Fruit fly (Drosophila melanogaster) whole organism, larva: Measurements from ENCODE around the gene CG6432.

Source experiments
- noc ChIP-seq: fragments of 200-800 bp; sonication (Bioruptor generic); optimal IDR thresholded peaks from 3 replicates; lab custom pipeline; 2019; ENCODE audit warnings: missing biosample characterization, mild to moderate bottlenecking, missing genetic modification characterization, moderate library complexity

Gene CG6432

dm6 chr3R:24319083-24319381 is 17.7 kb upstream of the CG6432 start:
- TF ChIP-seq noc (tag; lab: Kevin White, UChicago): no peak

DNA sequence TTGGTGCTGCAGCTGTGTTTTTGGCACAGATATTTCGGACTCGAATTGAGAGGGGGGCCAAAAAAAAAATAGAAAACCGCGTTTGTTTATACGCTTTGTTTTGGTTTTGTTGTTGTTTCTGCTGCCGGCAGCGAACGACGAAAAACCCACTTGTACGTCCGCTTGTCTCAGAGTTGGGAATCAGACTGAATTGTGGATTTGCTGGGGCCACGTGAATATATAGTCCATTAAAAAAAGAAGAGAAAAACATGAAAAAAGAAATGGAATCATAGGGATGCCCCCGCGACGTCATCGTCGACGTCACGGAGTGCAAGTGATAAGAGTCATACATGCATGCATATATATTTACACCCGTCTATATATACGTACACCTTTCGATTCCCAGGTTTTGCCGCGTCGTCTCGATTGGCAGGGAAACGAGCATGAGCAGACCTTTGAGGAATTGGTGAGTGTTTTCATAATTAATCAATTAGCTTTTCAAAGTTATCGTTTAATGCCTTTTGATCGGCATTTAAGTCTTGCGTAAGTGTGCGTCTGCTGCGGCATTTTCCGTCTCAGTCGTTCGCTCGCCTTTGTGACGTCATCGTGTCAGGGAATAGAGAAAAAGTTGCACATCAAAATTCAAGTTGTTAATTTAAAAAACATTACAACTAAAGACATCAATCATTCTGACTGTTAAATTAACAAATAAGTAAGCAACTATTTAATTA is 16.9 kb upstream of the CG6432 start:
- no peak for TF ChIP-seq noc (tag; lab: Kevin White, UChicago)

- no peak for TF ChIP-seq noc (tag; lab: Kevin White, UChicago)
These were observed 16.4 kb upstream of the CG6432 start for dm6 chr3R:24320342-24320711.

DNA sequence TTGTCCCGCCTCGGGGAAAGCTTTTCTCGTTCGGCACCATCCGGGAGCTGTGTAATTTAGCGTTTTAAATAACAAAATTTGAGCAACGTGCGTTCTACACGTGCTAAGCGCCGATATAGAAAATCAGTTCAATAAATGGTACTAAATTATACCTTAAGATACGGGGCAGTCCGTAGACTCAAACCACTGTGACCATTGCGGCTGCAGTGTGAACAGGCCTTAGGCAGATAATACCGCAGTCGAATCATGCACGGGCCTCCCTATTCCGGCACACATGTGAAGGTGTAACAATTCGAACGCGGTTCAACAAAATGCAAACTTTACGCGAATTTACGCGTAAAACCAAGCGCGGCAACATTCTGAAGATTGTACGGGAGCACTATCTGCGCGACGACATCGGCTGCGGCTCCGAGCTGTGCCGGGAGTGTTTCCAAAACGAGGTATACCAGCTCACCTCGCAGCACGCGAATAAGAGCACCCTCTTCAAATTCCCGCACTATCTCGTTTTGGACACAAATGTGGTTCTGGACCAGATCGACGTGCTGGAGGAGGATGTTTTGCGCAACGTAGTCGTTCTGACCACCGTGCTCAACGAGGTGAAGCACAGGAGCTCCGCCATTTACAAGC is 3.4 kb upstream of the CG6432 start, which contains the start of the genes Rrp5 and Dis3:
Gene Rrp5 (minus strand): TSS at position 135 of the 627 bp plus-strand sequence.
Gene Dis3 (plus strand): TSS at position 252 of the 627 bp plus-strand sequence.
- no peak for TF ChIP-seq noc (tag; lab: Kevin White, UChicago)

DNA sequence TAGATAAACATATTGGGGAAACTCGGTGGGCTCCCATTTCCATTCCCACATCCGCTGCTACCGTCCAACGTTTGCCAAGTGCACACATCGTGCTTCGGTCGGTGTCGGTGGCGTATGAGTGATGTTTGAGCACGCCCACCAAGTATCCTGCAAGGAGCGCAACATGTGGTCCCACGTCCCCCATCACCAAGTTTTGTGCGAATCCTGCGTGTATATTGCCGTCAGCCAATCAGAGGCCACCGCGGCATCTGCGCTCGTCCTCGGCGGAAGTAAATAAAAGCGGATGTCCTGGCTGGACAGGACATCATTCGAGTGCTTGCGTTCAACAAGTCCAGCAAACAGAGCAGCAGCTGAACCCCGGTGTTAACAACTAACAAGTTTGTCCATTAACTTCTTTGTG is 4.5 kb downstream of the CG6432 start, which contains the start of gene Ms:
Gene Ms (plus strand): TSS at position 301 of the 400 bp plus-strand sequence.
- TF ChIP-seq noc (tag; lab: Kevin White, UChicago): no peak

- TF ChIP-seq noc (tag; lab: Kevin White, UChicago): no peak
These were observed 11.9 kb downstream of the CG6432 start, which contains the start of the genes CG5746 and CG6454 for dm6 chr3R:24348420-24349190. Gene CG5746, minus strand, starts transcription at chr3R:24348791. Gene CG6454, plus strand, starts transcription at chr3R:24349182.

DNA sequence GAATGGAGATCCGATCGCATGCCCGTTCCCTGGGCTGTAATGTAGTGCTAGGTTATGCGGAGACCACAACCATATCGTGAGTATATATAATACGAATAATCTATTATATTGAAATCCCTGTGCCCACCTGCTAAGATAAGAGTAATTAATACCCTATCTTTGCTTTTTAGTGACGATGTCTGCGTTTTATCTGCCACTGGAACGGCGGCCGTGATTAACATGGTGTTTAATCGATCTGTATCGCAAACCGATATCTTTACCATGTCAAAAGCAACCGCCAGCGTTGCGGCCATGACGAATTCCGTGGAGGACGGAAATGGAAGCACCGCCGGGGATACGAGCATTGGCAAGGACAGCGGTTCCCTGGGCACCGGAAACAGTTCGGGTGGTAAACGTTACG is 16.7 kb downstream of the CG6432 start:
- no peak for TF ChIP-seq noc (tag; lab: Kevin White, UChicago)

- no peak for TF ChIP-seq noc (tag; lab: Kevin White, UChicago)
These were observed 21.0 kb downstream of the CG6432 start, which contains the start of gene Golgin84 for dm6 chr3R:24357698-24358097. Gene Golgin84, minus strand, starts transcription at chr3R:24357938.

DNA sequence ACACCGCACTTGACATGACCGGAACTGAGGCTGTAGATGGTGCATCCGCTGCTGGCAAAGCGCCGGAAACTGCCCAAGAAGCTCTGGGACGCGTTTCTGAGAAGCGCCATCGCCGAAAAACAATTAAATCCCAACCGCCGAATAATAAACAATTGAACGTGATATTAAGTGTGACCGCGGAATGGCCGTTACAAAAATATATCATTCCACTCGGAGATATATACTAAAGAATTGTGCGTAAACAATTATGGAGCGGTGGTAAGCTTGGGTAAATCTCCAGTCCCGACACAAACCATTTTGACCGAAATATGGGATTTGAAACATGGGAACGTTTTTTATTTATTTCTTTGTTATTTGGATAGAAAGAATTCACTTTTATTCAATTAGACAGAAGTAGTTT is 23.2 kb downstream of the CG6432 start, which contains the start of gene CG18528:
Gene CG18528 (minus strand): TSS at position 188 of the 400 bp plus-strand sequence.
- no peak for TF ChIP-seq noc (tag; lab: Kevin White, UChicago)

- no peak for TF ChIP-seq noc (tag; lab: Kevin White, UChicago)
These were observed 24.9 kb downstream of the CG6432 start, which contains the start of the genes CG5762 and CG33339 for dm6 chr3R:24361583-24361982. Gene CG5762, minus strand, starts transcription at chr3R:24361683. Gene CG33339, plus strand, starts transcription at chr3R:24361847.

dm6 chr3R:24362838-24363237 is 26.1 kb downstream of the CG6432 start, which contains the start of gene CG33340:
Gene CG33340, plus strand, starts transcription at chr3R:24363138.
- TF ChIP-seq noc (tag; lab: Kevin White, UChicago): no peak

DNA sequence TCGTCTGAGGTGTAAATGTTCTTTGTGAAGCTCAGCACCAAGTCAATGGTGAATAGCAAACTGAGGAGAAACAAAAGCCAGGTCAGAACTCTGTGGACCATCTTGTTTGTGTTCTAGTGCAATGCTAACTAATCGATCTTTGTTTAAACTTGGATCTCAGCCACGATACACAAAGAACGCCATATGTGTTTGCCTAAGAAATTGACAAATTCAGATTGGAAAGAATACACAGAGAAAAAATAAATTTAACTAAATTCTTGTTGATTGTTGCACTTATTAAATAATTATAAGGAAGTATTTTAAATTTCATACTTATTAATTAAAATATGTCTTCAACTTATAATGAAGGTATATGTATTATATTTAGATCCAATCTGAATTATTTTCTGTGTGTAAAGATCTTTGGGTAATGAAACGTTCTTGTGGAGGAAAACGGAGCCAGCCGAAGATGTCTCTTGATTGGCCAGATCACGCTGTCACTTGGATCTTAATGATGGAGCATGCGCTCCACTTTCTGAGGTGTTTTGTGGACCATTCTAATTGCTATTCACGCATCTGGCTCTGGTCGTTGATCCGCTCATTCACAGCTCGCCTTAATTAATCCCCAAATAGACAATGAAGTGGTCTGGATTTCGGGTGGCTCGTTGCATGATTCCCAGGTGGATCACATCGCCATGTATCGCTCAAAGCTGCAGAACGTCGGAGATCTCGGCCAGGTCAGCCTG is 28.3 kb downstream of the CG6432 start, which contains the start of the genes CG17784 and CG13613:
Gene CG17784 (minus strand): TSS at position 101 of the 725 bp plus-strand sequence.
Gene CG13613 (plus strand): TSS at position 675 of the 725 bp plus-strand sequence.
- TF ChIP-seq noc (tag; lab: Kevin White, UChicago): no peak

- no peak for TF ChIP-seq noc (tag; lab: Kevin White, UChicago)
These were observed 30.4 kb downstream of the CG6432 start, which contains the start of gene CG42811 for dm6 chr3R:24367120-24367519. Gene CG42811, minus strand, starts transcription at chr3R:24367220.

dm6 chr3R:24368064-24368463 is 31.3 kb downstream of the CG6432 start, which contains the start of the genes CG42812 and CG33341:
Gene CG42812, minus strand, starts transcription at chr3R:24368164.
Gene CG33341, plus strand, starts transcription at chr3R:24368358.
- no peak for TF ChIP-seq noc (tag; lab: Kevin White, UChicago)

DNA sequence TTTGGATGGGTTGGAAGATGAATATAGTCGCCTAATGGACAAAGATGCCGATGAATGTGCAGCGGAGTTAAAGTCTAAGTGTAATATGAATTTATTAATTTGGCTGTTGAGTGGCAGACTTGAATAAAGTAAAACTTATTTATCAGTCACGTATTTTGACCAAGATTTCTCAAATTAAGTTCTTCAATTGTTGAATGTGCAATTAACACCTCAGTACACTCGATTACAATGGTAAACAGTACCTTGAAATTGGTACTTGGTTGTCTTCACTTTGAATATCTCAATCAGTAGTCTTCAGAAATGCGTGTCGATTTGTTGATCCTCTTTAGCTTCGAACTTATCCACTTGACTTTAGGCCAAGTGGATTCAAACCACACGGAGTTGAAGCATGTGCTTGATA is 32.5 kb downstream of the CG6432 start, which contains the start of gene CG13614:
Gene CG13614 (plus strand): TSS at position 301 of the 400 bp plus-strand sequence.
- TF ChIP-seq noc (tag; lab: Kevin White, UChicago): no peak
